Worm (Caenorhabditis elegans) whole organism, L3 larva: ENCODE data around the gene F52G3.5.

ENCODE experiments used
- ceh-16 ChIP-seq: sonication (generic microtip); optimal IDR thresholded peaks from 2 replicates; lab custom pipeline; 2017; ENCODE audit warnings: missing biosample characterization, missing genetic modification characterization
- ceh-9 ChIP-seq: sonication (generic microtip); optimal IDR thresholded peaks from 2 replicates; lab custom pipeline; 2018; ENCODE audit warnings: missing biosample characterization, missing genetic modification characterization
- elt-3 ChIP-seq, 3 experiments: fragments of 150-350 bp in 1 of 3; sonication (generic microtip) in 2 of 3; optimal IDR thresholded peaks; 2 replicates in 2 of 3; 4 replicates in 1 of 3; lab custom pipeline; 2014 to 2017; ENCODE audit warnings: missing biosample characterization in 3 of 3, missing genetic modification characterization in 3 of 3
- fos-1 ChIP-seq: fragments of 150-350 bp; optimal IDR thresholded peaks from 2 replicates; lab custom pipeline; 2014; ENCODE audit warnings: missing biosample characterization, missing genetic modification characterization
- jun-1 ChIP-seq: fragments of 150-350 bp; optimal IDR thresholded peaks from 2 replicates; lab custom pipeline; 2014; ENCODE audit warnings: missing biosample characterization, missing genetic modification reagents, missing genetic modification characterization
- lin-39 ChIP-seq: fragments of 150-350 bp; optimal IDR thresholded peaks from 2 replicates; lab custom pipeline; 2018; ENCODE audit warnings: missing biosample characterization, missing genetic modification reagents, missing genetic modification characterization
- nhr-25 ChIP-seq: sonication (generic microtip); optimal IDR thresholded peaks from 2 replicates; lab custom pipeline; 2017; ENCODE audit warnings: missing biosample characterization, missing genetic modification characterization
- nhr-77 ChIP-seq: fragments of 150-350 bp; optimal IDR thresholded peaks from 2 replicates; lab custom pipeline; 2014; ENCODE audit warnings: missing biosample characterization, missing genetic modification characterization
- pha-4 ChIP-seq: fragments of 150-350 bp; optimal IDR thresholded peaks from 2 replicates; lab custom pipeline; 2014; ENCODE audit warnings: missing biosample characterization, missing genetic modification reagents, missing genetic modification characterization
- skn-1 ChIP-seq: fragments of 150-350 bp; optimal IDR thresholded peaks from 2 replicates; lab custom pipeline; 2014; ENCODE audit warnings: missing biosample characterization, missing genetic modification characterization

ce11 chrX:16961387-16961786 lies 14.6 kb downstream of the F52G3.5 start:
- TF ChIP-seq nhr-25 (tag; lab: Kevin White, UChicago) (peak; percentile 92), fos-1 (tag; lab: Kevin White, UChicago) (no peak), nhr-77 (tag; lab: Kevin White, UChicago) (no peak), elt-3 (tag; optimal IDR thresholded peaks at IDR 0.05; lab: Kevin White, UChicago) (no peak), ceh-9 (tag; lab: Kevin White, UChicago) (no peak), skn-1 (tag; lab: Kevin White, UChicago) (peak; percentile 86), jun-1 (tag; lab: Kevin White, UChicago) (peak; percentile 84), pha-4 (tag; lab: Kevin White, UChicago) (peak; percentile 90), lin-39 (peak; percentile 92), ceh-16 (tag; lab: Kevin White, UChicago) (no peak)
